Fruit fly (Drosophila melanogaster) whole organism: ENCODE measurements around the gene STUB1.

ENCODE experiments used
- CG8478 ChIP-seq: fragments of >200 bp; optimal IDR thresholded peaks from 2 replicates; lab custom pipeline; 2018; ENCODE audit warnings: inconsistent platforms
- Dll ChIP-seq: fragments of >200 bp; optimal IDR thresholded peaks from 2 replicates; lab custom pipeline; 2017
- EcR ChIP-seq, 2 experiments: fragments of >200 bp; optimal IDR thresholded peaks; 2 replicates each; lab custom pipeline; 2017; ENCODE audit warnings: missing biosample characterization in 2 of 2, missing genetic modification characterization in 2 of 2, missing genetic modification reagents in 2 of 2
- pan ChIP-seq: fragments of >200 bp; optimal IDR thresholded peaks from 2 replicates; lab custom pipeline; 2017
- psq ChIP-seq: fragments of >200 bp; optimal IDR thresholded peaks from 2 replicates; lab custom pipeline; 2017
- usp ChIP-seq: fragments of >200 bp; optimal IDR thresholded peaks from 2 replicates; lab custom pipeline; 2017; ENCODE audit warnings: missing biosample characterization, missing genetic modification characterization, mixed read lengths

- TF ChIP-seq CG8478 (lab: Kevin White, UChicago) = no peak
- no peak for TF ChIP-seq psq (lab: Kevin White, UChicago)
- TF ChIP-seq usp (GFP tag; lab: Kevin White, UChicago) = no peak
- TF ChIP-seq pan = no peak
- TF ChIP-seq Dll (lab: Kevin White, UChicago) = no peak
- TF ChIP-seq EcR (GFP tag; optimal IDR thresholded peaks at IDR 0.05; lab: Kevin White, UChicago) = no peak
Measured at dm6 chr2L:10457191-10457899, 20.0 kb downstream of the STUB1 start, which contains the start of the genes LManI and LManII.
